Worm (Caenorhabditis elegans) whole organism, L4 larva: ENCODE data around the gene ZK673.6.

Experiments used
- F10B5.3 ChIP-seq: sonication (generic microtip); optimal IDR thresholded peaks from 2 replicates; lab custom pipeline; 2016; ENCODE audit warnings: mild to moderate bottlenecking, missing genetic modification characterization, missing compliant biosample characterization
- R02D3.7 ChIP-seq: fragments of 150-350 bp; sonication (generic microtip); optimal IDR thresholded peaks from 3 replicates; lab custom pipeline; 2014; ENCODE audit warnings: missing biosample characterization, missing genetic modification characterization
- T20F7.1 ChIP-seq: fragments of 200-800 bp; sonication (Bioruptor generic); optimal IDR thresholded peaks from 2 replicates; lab custom pipeline; 2018; ENCODE audit warnings: mild to moderate bottlenecking, missing genetic modification characterization, missing compliant biosample characterization
- Y105C5A.15 ChIP-seq: fragments of 200-800 bp; sonication (Bioruptor generic); IDR thresholded peaks from 2 replicates; pipeline ENCODE4 v1.3.6; 2022; ENCODE audit warnings: missing genetic modification characterization, missing compliant biosample characterization
- Y75B8A.6 ChIP-seq: fragments of 200-800 bp; sonication (Bioruptor generic); IDR thresholded peaks from 2 replicates; pipeline ENCODE4 v1.3.6; 2022; ENCODE audit warnings: missing genetic modification reagents, missing genetic modification characterization, missing compliant biosample characterization
- ZK337.2 ChIP-seq: fragments of 200-800 bp; sonication (Bioruptor generic); IDR thresholded peaks from 2 replicates; pipeline ENCODE4 v1.3.6; 2022; ENCODE audit warnings: missing genetic modification reagents, missing genetic modification characterization, missing compliant biosample characterization
- aha-1 ChIP-seq: fragments of 150-350 bp; peaks from one replicate; lab custom pipeline; 2014; ENCODE audit warnings: missing biosample characterization, missing genetic modification characterization
- aly-2 ChIP-seq: sonication (generic microtip); optimal IDR thresholded peaks from 2 replicates; lab custom pipeline; 2018; ENCODE audit warnings: missing biosample characterization, missing genetic modification characterization
- ama-1 ChIP-seq: fragments of 150-350 bp; optimal IDR thresholded peaks from 2 replicates; lab custom pipeline; 2014; ENCODE audit warnings: inconsistent platforms, mixed read lengths
- arid-1 ChIP-seq: fragments of 200-800 bp; sonication (Bioruptor generic); conservative IDR thresholded peaks from 2 replicates; pipeline ENCODE4 v1.3.6; 2022; ENCODE audit warnings: missing genetic modification reagents, missing genetic modification characterization, missing compliant biosample characterization
- attf-4 ChIP-seq: sonication (generic microtip); optimal IDR thresholded peaks from 3 replicates; lab custom pipeline; 2017; ENCODE audit warnings: missing biosample characterization, missing genetic modification characterization
- ces-1 ChIP-seq: fragments of 150-350 bp; sonication (generic microtip); optimal IDR thresholded peaks from 4 replicates; lab custom pipeline; 2014; ENCODE audit warnings: missing biosample characterization, missing genetic modification reagents, missing genetic modification characterization
- cey-2 ChIP-seq: sonication (generic microtip); optimal IDR thresholded peaks from 3 replicates; lab custom pipeline; 2017; ENCODE audit warnings: missing genetic modification characterization, mild to moderate bottlenecking, missing compliant biosample characterization, antibody characterized with exemption, borderline replicate concordance; ENCODE audit not compliant: insufficient read depth
- ctbp-1 ChIP-seq: fragments of 200-800 bp; sonication (Bioruptor generic); IDR thresholded peaks from 2 replicates; pipeline ENCODE4 v1.3.6; 2022; ENCODE audit warnings: missing genetic modification reagents, missing genetic modification characterization, missing compliant biosample characterization
- dmd-6 ChIP-seq: fragments of 200-800 bp; sonication (Bioruptor generic); IDR thresholded peaks from 2 replicates; pipeline ENCODE4 v1.3.6; 2022; ENCODE audit warnings: missing genetic modification reagents, missing genetic modification characterization, missing compliant biosample characterization
- dmd-9 ChIP-seq: fragments of 200-800 bp; sonication (Bioruptor generic); IDR thresholded peaks from 2 replicates; pipeline ENCODE4 v1.3.6; 2022; ENCODE audit warnings: missing genetic modification reagents, missing genetic modification characterization, missing compliant biosample characterization
- dpl-1 ChIP-seq: fragments of 150-350 bp; optimal IDR thresholded peaks from 2 replicates; lab custom pipeline; 2014; ENCODE audit warnings: missing biosample characterization, missing genetic modification reagents, missing genetic modification characterization
- duxl-1 ChIP-seq: sonication (generic microtip); optimal IDR thresholded peaks from 2 replicates; lab custom pipeline; 2016; ENCODE audit warnings: mild to moderate bottlenecking, missing genetic modification characterization, moderate library complexity, missing compliant biosample characterization; ENCODE audit not compliant: poor library complexity
- fkh-10 ChIP-seq: fragments of 150-350 bp; optimal IDR thresholded peaks from 2 replicates; lab custom pipeline; 2014; ENCODE audit warnings: missing biosample characterization, missing genetic modification reagents, missing genetic modification characterization
- hlh-11 ChIP-seq: fragments of 200-800 bp; sonication (Bioruptor generic); optimal IDR thresholded peaks from 2 replicates; lab custom pipeline; 2018; ENCODE audit warnings: mild to moderate bottlenecking, missing genetic modification characterization, missing compliant biosample characterization
- lim-7 ChIP-seq: fragments of 200-800 bp; sonication (Bioruptor generic); IDR thresholded peaks from 2 replicates; pipeline ENCODE4 v1.3.6; 2022; ENCODE audit warnings: missing genetic modification characterization, missing compliant biosample characterization
- lin-39 ChIP-seq: fragments of 150-350 bp; optimal IDR thresholded peaks from 2 replicates; lab custom pipeline; 2014; ENCODE audit warnings: missing biosample characterization, missing genetic modification reagents, missing genetic modification characterization
- madf-9 ChIP-seq: fragments of 200-800 bp; sonication (Bioruptor generic); conservative IDR thresholded peaks from 2 replicates; pipeline ENCODE4 v1.3.6; 2022; ENCODE audit warnings: missing genetic modification reagents, missing genetic modification characterization, missing compliant biosample characterization
- mes-2 ChIP-seq: sonication (generic microtip); optimal IDR thresholded peaks from 2 replicates; lab custom pipeline; 2016; ENCODE audit warnings: missing genotype, mild to moderate bottlenecking, missing genetic modification characterization, missing compliant biosample characterization; ENCODE audit not compliant: poor library complexity, severe bottlenecking
- mxl-3 ChIP-seq: fragments of 200-800 bp; sonication (Bioruptor generic); optimal IDR thresholded peaks from 2 replicates; lab custom pipeline; 2018; ENCODE audit warnings: mild to moderate bottlenecking, missing genetic modification characterization, missing compliant biosample characterization
- nhr-11 ChIP-seq: fragments of 150-350 bp; optimal IDR thresholded peaks from 2 replicates; lab custom pipeline; 2014; ENCODE audit warnings: missing biosample characterization, missing genetic modification characterization
- nhr-28 ChIP-seq: fragments of 150-350 bp; optimal IDR thresholded peaks from 2 replicates; lab custom pipeline; 2014; ENCODE audit warnings: missing biosample characterization, missing genetic modification characterization
- nhr-42 ChIP-seq: fragments of 200-800 bp; sonication (Bioruptor generic); IDR thresholded peaks from 2 replicates; pipeline ENCODE4 v1.3.6; 2022; ENCODE audit warnings: missing genetic modification characterization, missing compliant biosample characterization
- nhr-77 ChIP-seq: fragments of 150-350 bp; optimal IDR thresholded peaks from 2 replicates; lab custom pipeline; 2014; ENCODE audit warnings: missing biosample characterization, missing genetic modification characterization
- pqm-1 ChIP-seq: sonication (generic microtip); optimal IDR thresholded peaks from 2 replicates; lab custom pipeline; 2017; ENCODE audit warnings: missing biosample characterization, missing genetic modification characterization
- snpc-4 ChIP-seq: fragments of 150-350 bp; optimal IDR thresholded peaks from 2 replicates; lab custom pipeline; 2014; ENCODE audit warnings: missing biosample characterization, missing genetic modification characterization
- spr-1 ChIP-seq: sonication (generic microtip); optimal IDR thresholded peaks from 2 replicates; lab custom pipeline; 2016; ENCODE audit warnings: mild to moderate bottlenecking, missing genetic modification characterization, missing compliant biosample characterization
- tra-1 ChIP-seq: fragments of 200-800 bp; sonication (Bioruptor generic); IDR thresholded peaks from 2 replicates; pipeline ENCODE4 v1.3.6; 2022; ENCODE audit warnings: missing genetic modification reagents, missing genetic modification characterization, missing compliant biosample characterization
- zag-1 ChIP-seq: fragments of 150-350 bp; optimal IDR thresholded peaks from 2 replicates; lab custom pipeline; 2014; ENCODE audit warnings: missing biosample characterization, missing genetic modification characterization

ZK673.6 gene

ce11 chrII:10481824-10482556, 17.9 kb upstream of the ZK673.6 start, which contains the start of the genes clec-60 and ZK666.11:
TSS of gene clec-60 (minus strand) at chrII:10481874.
TSS of gene ZK666.11 (plus strand) at chrII:10482522.
- peak; percentile 37 for TF ChIP-seq hlh-11 (tag; lab: Kevin White, UChicago)
- no peak for TF ChIP-seq lin-39 (tag; lab: Kevin White, UChicago)
- TF ChIP-seq nhr-28 (tag; lab: Kevin White, UChicago) = peak; percentile 73
- TF ChIP-seq arid-1 = no peak
- no peak for TF ChIP-seq cey-2 (tag; lab: Kevin White, UChicago)
- TF ChIP-seq pqm-1 (tag; lab: Kevin White, UChicago) = peak; percentile 2
- no peak for TF ChIP-seq snpc-4 (tag; lab: Kevin White, UChicago)
- TF ChIP-seq dmd-6 (GFP tag; lab: Robert Waterston, UW) = peak; percentile 27; the same call in 1 of the 2 replicates

ce11 chrII:10480043-10480442, 15.9 kb upstream of the ZK673.6 start:
- no peak for TF ChIP-seq dpl-1 (GFP tag; lab: Kevin White, UChicago)
- peak; percentile 91 for TF ChIP-seq aha-1 (tag; lab: Kevin White, UChicago)

ce11 chrII:10479348-10479747, 15.2 kb upstream of the ZK673.6 start, which contains the start of gene clec-59:
TSS of gene clec-59 (minus strand) at chrII:10479448.
- no peak for TF ChIP-seq dmd-6 (GFP tag; lab: Robert Waterston, UW)
- no peak for TF ChIP-seq mxl-3 (GFP tag; lab: Kevin White, UChicago)
- no peak for TF ChIP-seq aly-2 (tag; lab: Kevin White, UChicago)
- no peak for TF ChIP-seq nhr-11 (tag; lab: Kevin White, UChicago)
- TF ChIP-seq R02D3.7 (tag; lab: Kevin White, UChicago) = no peak

ce11 chrII:10476959-10477358, 12.8 kb upstream of the ZK673.6 start, which contains the start of gene ZK666.4:
TSS of gene ZK666.4 (plus strand) at chrII:10477259.
- TF ChIP-seq zag-1 (tag; lab: Kevin White, UChicago) (no peak), Y75B8A.6 (GFP tag; lab: Robert Waterston, UW) (no peak), duxl-1 (tag; lab: Kevin White, UChicago) (no peak), nhr-77 (tag; lab: Kevin White, UChicago) (no peak), attf-4 (tag; lab: Kevin White, UChicago) (no peak), dmd-9 (no peak), Y105C5A.15 (GFP tag; lab: Robert Waterston, UW) (no peak), ZK337.2 (GFP tag; lab: Robert Waterston, UW) (no peak), mes-2 (tag; lab: Kevin White, UChicago) (no peak)

- no peak for TF ChIP-seq ces-1
- TF ChIP-seq Y75B8A.6 (GFP tag; lab: Robert Waterston, UW) = no peak
- TF ChIP-seq lim-7 (GFP tag; lab: Robert Waterston, UW) = no peak
- TF ChIP-seq tra-1 = no peak
- TF ChIP-seq F10B5.3 (tag; lab: Kevin White, UChicago) = no peak
- no peak for TF ChIP-seq dpl-1 (GFP tag; lab: Kevin White, UChicago)
- TF ChIP-seq T20F7.1 = no peak
- TF ChIP-seq nhr-42 (GFP tag; lab: Robert Waterston, UW) = no peak
- no peak for TF ChIP-seq madf-9 (GFP tag; lab: Robert Waterston, UW)
- TF ChIP-seq ama-1 (lab: Kevin White, UChicago) = no peak
- TF ChIP-seq spr-1 (tag; lab: Kevin White, UChicago) = no peak
- TF ChIP-seq nhr-11 (tag; lab: Kevin White, UChicago) = no peak
- TF ChIP-seq fkh-10 (GFP tag; lab: Kevin White, UChicago) = no peak
- no peak for TF ChIP-seq ctbp-1
These were observed 11.9 kb upstream of the ZK673.6 start, which contains the start of gene clec-58 for ce11 chrII:10476039-10476438. TSS of gene clec-58 (minus strand) at chrII:10476139.
